Fruit fly (Drosophila melanogaster) whole organism, wandering third instar larva: ENCODE measurements around the gene Mco1.
A peak's percentile ranks its signal among the peaks of the same experiment; 100 is the strongest.

Source experiments
- Abd-B ChIP-seq: fragments of >200 bp; optimal IDR thresholded peaks from 2 replicates; lab custom pipeline; 2017; ENCODE audit warnings: missing biosample characterization, missing genetic modification characterization
- CG32264 ChIP-seq: fragments of 200-800 bp; sonication (Bioruptor generic); optimal IDR thresholded peaks from 2 replicates; lab custom pipeline; 2016; ENCODE audit warnings: missing biosample characterization, missing genetic modification characterization
- CG9705 ChIP-seq: fragments of 200-800 bp; sonication (Bioruptor generic); optimal IDR thresholded peaks from 2 replicates; lab custom pipeline; 2018; ENCODE audit warnings: missing biosample characterization, mild to moderate bottlenecking, missing genetic modification characterization
- CrebA ChIP-seq: fragments of 200-800 bp; sonication (Bioruptor generic); optimal IDR thresholded peaks from 2 replicates; lab custom pipeline; 2016; ENCODE audit warnings: missing biosample characterization, mild to moderate bottlenecking, missing genetic modification characterization, borderline replicate concordance
- Dfd ChIP-seq: fragments of >200 bp; optimal IDR thresholded peaks from 2 replicates; lab custom pipeline; 2017; ENCODE audit warnings: missing biosample characterization, missing genetic modification characterization
- Dif ChIP-seq: fragments of 200-275, 200-300 bp; sonication (Bioruptor generic); optimal IDR thresholded peaks from 2 replicates; lab custom pipeline; 2018; ENCODE audit warnings: missing biosample characterization, missing genetic modification characterization; ENCODE audit not compliant: partially characterized antibody
- GATAd ChIP-seq: sonication (Bioruptor generic); optimal IDR thresholded peaks from 2 replicates; lab custom pipeline; 2016; ENCODE audit warnings: missing biosample characterization, missing genetic modification characterization
- HLH106 ChIP-seq: fragments of 200-800 bp; optimal IDR thresholded peaks from 3 replicates; lab custom pipeline; 2019; ENCODE audit warnings: missing biosample characterization, mild to moderate bottlenecking, missing genetic modification characterization, moderate library complexity
- Hnf4 ChIP-seq: fragments of 200-800 bp; sonication (Bioruptor generic); optimal IDR thresholded peaks from 2 replicates; lab custom pipeline; 2016; ENCODE audit warnings: missing biosample characterization, mild to moderate bottlenecking, missing genetic modification characterization
- Hr78 ChIP-seq: fragments of >200 bp; optimal IDR thresholded peaks from 2 replicates; lab custom pipeline; 2017; ENCODE audit warnings: missing biosample characterization, missing genetic modification characterization
- Hr83 ChIP-seq: fragments of 200-300 bp; sonication (Bioruptor generic); optimal IDR thresholded peaks from 2 replicates; lab custom pipeline; 2016; ENCODE audit warnings: missing biosample characterization, mild to moderate bottlenecking, missing genetic modification characterization, moderate library complexity; ENCODE audit not compliant: poor library complexity, severe bottlenecking
- Jra ChIP-seq: sonication (Bioruptor generic); optimal IDR thresholded peaks from 2 replicates; lab custom pipeline; 2016; ENCODE audit warnings: missing biosample characterization, missing genetic modification characterization
- Mio ChIP-seq: sonication (Bioruptor generic); optimal IDR thresholded peaks from 2 replicates; lab custom pipeline; 2016; ENCODE audit warnings: missing biosample characterization, missing genetic modification characterization
- Myc ChIP-seq: fragments of >200 bp; optimal IDR thresholded peaks from 2 replicates; lab custom pipeline; 2017
- N ChIP-seq: fragments of >200 bp; optimal IDR thresholded peaks from 2 replicates; lab custom pipeline; 2018; ENCODE audit warnings: missing biosample characterization, missing external identifiers, missing genetic modification characterization
- OdsH ChIP-seq: fragments of 200-800 bp; sonication (Bioruptor generic); optimal IDR thresholded peaks from 2 replicates; lab custom pipeline; 2016; ENCODE audit warnings: missing biosample characterization, mild to moderate bottlenecking, missing genetic modification characterization
- Rel ChIP-seq, 2 experiments: fragments of 200-800 bp; sonication (Bioruptor generic) in 1 of 2; optimal IDR thresholded peaks; 2 replicates in 1 of 2; 3 replicates in 1 of 2; lab custom pipeline; 2016 to 2019; ENCODE audit warnings: mild to moderate bottlenecking in 2 of 2, missing biosample characterization in 2 of 2, missing genetic modification characterization in 2 of 2, moderate library complexity in 1 of 2
- Sp1 ChIP-seq: fragments of 200-800 bp; sonication (Bioruptor generic); optimal IDR thresholded peaks from 3 replicates; lab custom pipeline; 2019; ENCODE audit warnings: missing biosample characterization, mild to moderate bottlenecking, missing genetic modification characterization, moderate library complexity
- Vsx2 ChIP-seq: fragments of 200-300, 225-300 bp; sonication (Bioruptor generic); optimal IDR thresholded peaks from 2 replicates; lab custom pipeline; 2018; ENCODE audit warnings: missing biosample characterization, missing genetic modification characterization; ENCODE audit not compliant: partially characterized antibody
- br ChIP-seq: fragments of 200-800 bp; sonication (Bioruptor generic); optimal IDR thresholded peaks from 2 replicates; lab custom pipeline; 2016; ENCODE audit warnings: missing biosample characterization, missing genetic modification characterization
- brk ChIP-seq: fragments of 200-800 bp; sonication (Bioruptor generic); optimal IDR thresholded peaks from 2 replicates; lab custom pipeline; 2016; ENCODE audit warnings: missing biosample characterization, mild to moderate bottlenecking, missing genetic modification characterization
- dl ChIP-seq, 2 experiments: fragments of 175-275, 200-275 bp in 1 of 2; fragments of 200-275 bp in 1 of 2; sonication (Bioruptor generic); optimal IDR thresholded peaks; lab custom pipeline; 2018; ENCODE audit warnings: mild to moderate bottlenecking in 2 of 2, missing biosample characterization in 2 of 2, missing genetic modification characterization in 2 of 2, moderate library complexity in 2 of 2; ENCODE audit not compliant: partially characterized antibody in 2 of 2, insufficient read depth in 1 of 2
- dmrt93B ChIP-seq: fragments of 200-800 bp; sonication (Bioruptor generic); optimal IDR thresholded peaks from 2 replicates; lab custom pipeline; 2018; ENCODE audit warnings: missing biosample characterization, mild to moderate bottlenecking, missing genetic modification characterization
- dsf ChIP-seq: sonication (Bioruptor generic); optimal IDR thresholded peaks from 2 replicates; lab custom pipeline; 2016; ENCODE audit warnings: missing biosample characterization, missing genetic modification characterization, borderline replicate concordance
- ey ChIP-seq: fragments of 200-800 bp; sonication (Bioruptor generic); optimal IDR thresholded peaks from 2 replicates; lab custom pipeline; 2016; ENCODE audit warnings: missing biosample characterization, missing genetic modification characterization
- foxo ChIP-seq, 2 experiments: fragments of 200-800 bp; sonication (Bioruptor generic); optimal IDR thresholded peaks; 2 replicates in 1 of 2; 3 replicates in 1 of 2; lab custom pipeline; 2016 to 2017; ENCODE audit warnings: missing biosample characterization in 2 of 2, missing genetic modification characterization in 2 of 2
- fru ChIP-seq: fragments of 200-800 bp; sonication (Bioruptor generic); optimal IDR thresholded peaks from 3 replicates; lab custom pipeline; 2016; ENCODE audit warnings: missing biosample characterization, mild to moderate bottlenecking, missing genetic modification characterization
- h ChIP-seq: fragments of 200-800 bp; sonication (Bioruptor generic); optimal IDR thresholded peaks from 3 replicates; lab custom pipeline; 2016; ENCODE audit warnings: missing biosample characterization, mild to moderate bottlenecking, missing genetic modification characterization
- jim ChIP-seq: fragments of 175-275, 200-325 bp; sonication (Bioruptor generic); optimal IDR thresholded peaks from 2 replicates; lab custom pipeline; 2016; ENCODE audit warnings: missing biosample characterization, mild to moderate bottlenecking, missing genetic modification characterization
- lola ChIP-seq: fragments of >200 bp; optimal IDR thresholded peaks from 2 replicates; lab custom pipeline; 2017; ENCODE audit warnings: missing biosample characterization, missing genetic modification characterization
- pan ChIP-seq: fragments of >200 bp; optimal IDR thresholded peaks from 2 replicates; lab custom pipeline; 2017
- psq ChIP-seq: fragments of 200-800 bp; sonication (Bioruptor generic); optimal IDR thresholded peaks from 3 replicates; lab custom pipeline; 2017; ENCODE audit warnings: missing biosample characterization, mild to moderate bottlenecking, missing genetic modification characterization, moderate library complexity
- rgr ChIP-seq: fragments of 200-800 bp; sonication (Bioruptor generic); optimal IDR thresholded peaks from 3 replicates; lab custom pipeline; 2016; ENCODE audit warnings: missing biosample characterization, mild to moderate bottlenecking, missing genetic modification characterization
- sage ChIP-seq: fragments of 200-800 bp; sonication (Bioruptor generic); optimal IDR thresholded peaks from 2 replicates; lab custom pipeline; 2016; ENCODE audit warnings: missing biosample characterization, mild to moderate bottlenecking, missing genetic modification characterization
- sv ChIP-seq: fragments of 200-800 bp; sonication (Bioruptor generic); optimal IDR thresholded peaks from 3 replicates; lab custom pipeline; 2016; ENCODE audit warnings: missing biosample characterization, missing genetic modification characterization
- tai ChIP-seq: sonication (Bioruptor generic); optimal IDR thresholded peaks from 2 replicates; lab custom pipeline; 2016; ENCODE audit warnings: missing biosample characterization, missing genetic modification characterization
- usp ChIP-seq: fragments of >200 bp; optimal IDR thresholded peaks from 2 replicates; lab custom pipeline; 2017; ENCODE audit warnings: missing biosample characterization, missing genetic modification characterization
- woc ChIP-seq: sonication (Bioruptor generic); optimal IDR thresholded peaks from 2 replicates; lab custom pipeline; 2016; ENCODE audit warnings: missing biosample characterization, mild to moderate bottlenecking, missing genetic modification characterization

Mco1 gene

DNA sequence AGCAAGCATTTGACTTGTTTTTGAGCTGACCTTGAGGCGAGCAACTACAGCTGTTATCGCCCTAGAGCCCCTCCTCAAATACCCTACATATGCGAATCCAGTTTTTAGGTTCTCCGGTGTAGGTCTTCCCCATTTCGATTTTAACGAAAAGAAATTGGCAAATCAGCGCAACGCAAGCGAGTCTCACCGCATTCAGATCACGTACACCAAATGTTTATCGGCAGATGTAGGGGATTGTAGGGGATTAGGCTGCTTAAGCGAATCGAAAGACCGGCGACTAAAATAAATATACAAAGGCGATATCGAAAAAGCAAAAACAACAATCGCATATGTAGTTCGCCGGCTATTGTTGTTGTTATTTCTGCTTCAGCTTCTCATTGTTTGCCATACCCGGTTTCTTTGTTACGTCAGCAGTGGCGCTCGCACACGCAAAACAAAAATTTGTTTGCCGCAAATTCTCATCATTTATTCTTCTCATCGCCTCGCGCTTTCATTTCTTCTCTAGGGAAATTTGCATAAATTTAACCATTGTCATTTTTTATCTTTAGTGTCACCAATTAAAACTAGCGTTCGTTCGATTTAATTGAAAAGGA, 28.3 kb upstream of the Mco1 start:
- TF ChIP-seq Abd-B (GFP tag; lab: Kevin White, UChicago), result no peak
- TF ChIP-seq Myc, result no peak
- TF ChIP-seq rgr (GFP tag; lab: Kevin White, UChicago), result peak; percentile 95
- peak; percentile 73 to 95 for TF ChIP-seq foxo (GFP tag; optimal IDR thresholded peaks at IDR 0.05; lab: Kevin White, UChicago)
- no peak for TF ChIP-seq Dfd
- TF ChIP-seq CG9705 (GFP tag; lab: Kevin White, UChicago), result peak; percentile 10
- TF ChIP-seq usp (GFP tag; lab: Kevin White, UChicago), result no peak
- TF ChIP-seq br (GFP tag; lab: Kevin White, UChicago), result peak; percentile 93
- no peak for TF ChIP-seq lola
- peak; percentile 95 for TF ChIP-seq ey
- no peak for TF ChIP-seq Vsx2
- peak; percentile 84 for TF ChIP-seq CrebA (GFP tag; lab: Kevin White, UChicago)
- TF ChIP-seq dmrt93B (GFP tag; lab: Kevin White, UChicago), result peak; percentile 85
- TF ChIP-seq dsf, result no peak
- TF ChIP-seq Jra (GFP tag; lab: Kevin White, UChicago), result peak; percentile 57
- peak; percentile 90 for TF ChIP-seq psq (GFP tag; lab: Kevin White, UChicago)
- TF ChIP-seq sv (GFP tag; lab: Kevin White, UChicago), result peak; percentile 40
- TF ChIP-seq Rel (GFP tag; optimal IDR thresholded peaks at IDR 0.05; lab: Kevin White, UChicago), result no peak
- TF ChIP-seq Rel (tag; optimal IDR thresholded peaks at IDR 0.05; lab: Kevin White, UChicago), result peak; percentile 58
- no peak for TF ChIP-seq pan (lab: Kevin White, UChicago)
- TF ChIP-seq CG32264 (GFP tag; lab: Kevin White, UChicago), result peak; percentile 89
- no peak for TF ChIP-seq Hr78 (GFP tag; lab: Kevin White, UChicago)
- TF ChIP-seq Hnf4 (GFP tag; lab: Kevin White, UChicago), result peak; percentile 89
- TF ChIP-seq Hr83 (GFP tag; lab: Kevin White, UChicago), result no peak
- TF ChIP-seq jim, result no peak
- peak; percentile 75 for TF ChIP-seq Mio
- TF ChIP-seq Sp1 (GFP tag; lab: Kevin White, UChicago), result peak; percentile 81
- no peak for TF ChIP-seq N (GFP tag; lab: Kevin White, UChicago)
- peak; percentile 93 for TF ChIP-seq OdsH
- TF ChIP-seq sage, result peak; percentile 74
- peak; percentile 97 for TF ChIP-seq fru (GFP tag; lab: Kevin White, UChicago)
- peak in 1 of 2 experiments; percentile 24 for TF ChIP-seq dl (GFP tag; optimal IDR thresholded peaks at IDR 0.05; lab: Kevin White, UChicago; ENCODE audit: insufficient read depth in 1 of 2, partially characterized antibody in 2 of 2)
- peak; percentile 24 for TF ChIP-seq Dif (GFP tag; lab: Kevin White, UChicago)
- no peak for TF ChIP-seq GATAd (GFP tag; lab: Kevin White, UChicago)
- TF ChIP-seq woc (GFP tag; lab: Kevin White, UChicago), result peak; percentile 95
- peak; percentile 95 for TF ChIP-seq h (GFP tag; lab: Kevin White, UChicago)
- TF ChIP-seq brk (GFP tag; lab: Kevin White, UChicago), result peak; percentile 65
- peak; percentile 81 for TF ChIP-seq HLH106 (tag; lab: Kevin White, UChicago)
- no peak for TF ChIP-seq tai (GFP tag; lab: Kevin White, UChicago)

DNA sequence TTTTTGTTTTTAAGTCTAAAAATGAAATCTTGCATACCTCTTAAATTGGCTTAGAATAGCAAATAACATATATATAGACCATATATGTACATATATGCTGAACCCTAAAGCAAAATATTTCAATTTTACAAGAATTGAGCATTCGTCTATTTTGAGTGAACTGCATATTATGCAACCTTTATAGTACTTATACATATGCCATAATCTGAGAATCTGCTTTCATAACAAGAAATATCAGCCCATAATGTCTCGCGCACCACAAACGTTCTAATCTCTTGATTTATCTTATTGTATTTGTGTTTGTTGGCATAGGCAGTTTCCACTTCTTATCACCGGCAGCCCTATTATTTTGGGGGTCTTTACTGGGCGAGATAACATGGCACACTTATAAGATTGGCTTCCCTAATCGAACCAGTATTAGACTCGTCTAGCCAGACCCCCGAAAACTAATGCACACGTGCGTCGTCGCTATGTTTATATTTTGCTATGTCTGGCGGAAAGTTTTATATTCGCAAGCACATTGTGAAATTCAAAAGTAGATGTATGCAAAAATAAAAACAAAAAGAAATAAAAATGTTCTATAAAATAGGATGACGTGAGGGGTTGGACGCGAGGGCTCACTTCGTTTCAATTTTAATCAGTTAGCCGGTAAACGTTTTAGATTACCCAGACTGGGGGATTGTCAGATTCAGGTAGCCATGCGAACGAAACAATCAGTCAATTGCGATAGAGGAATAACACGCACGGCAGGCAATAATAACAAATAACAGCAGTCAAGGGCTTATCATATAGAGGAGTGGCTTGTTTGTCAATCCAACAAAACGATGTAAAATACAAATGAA, 27.2 kb upstream of the Mco1 start:
- TF ChIP-seq lola, result no peak
- TF ChIP-seq Hnf4 (GFP tag; lab: Kevin White, UChicago), result no peak
- no peak for TF ChIP-seq sage
- peak; percentile 7 for TF ChIP-seq br (GFP tag; lab: Kevin White, UChicago)
- TF ChIP-seq h (GFP tag; lab: Kevin White, UChicago), result peak; percentile 83
